Worm (Caenorhabditis elegans) whole organism, early embryonic: ENCODE measurements around the gene F43G6.10.
A peak's percentile ranks its signal among the peaks of the same experiment; 100 is the strongest.

ENCODE experiments used
- B0310.2 ChIP-seq: sonication (generic microtip); optimal IDR thresholded peaks from 2 replicates; lab custom pipeline; 2016; ENCODE audit warnings: mild to moderate bottlenecking, missing genetic modification characterization, missing compliant biosample characterization
- F13C5.2 ChIP-seq: sonication (generic microtip); optimal IDR thresholded peaks from 2 replicates; lab custom pipeline; 2017; ENCODE audit warnings: mild to moderate bottlenecking, missing genetic modification characterization, inconsistent platforms, missing compliant biosample characterization
- aly-1 ChIP-seq: sonication (generic microtip); optimal IDR thresholded peaks from 2 replicates; lab custom pipeline; 2016; ENCODE audit warnings: missing genetic modification characterization, missing compliant biosample characterization
- ama-1 ChIP-seq: fragments of 150-350 bp; optimal IDR thresholded peaks from 2 replicates; lab custom pipeline; 2014
- ceh-13 ChIP-seq: fragments of 200-800 bp; sonication (Bioruptor generic); optimal IDR thresholded peaks from 2 replicates; lab custom pipeline; 2018; ENCODE audit warnings: mild to moderate bottlenecking, missing genetic modification characterization, missing compliant biosample characterization
- ceh-36 ChIP-seq: sonication (generic microtip); optimal IDR thresholded peaks from 2 replicates; lab custom pipeline; 2016; ENCODE audit warnings: missing genetic modification characterization, inconsistent platforms, missing compliant biosample characterization
- ets-7 ChIP-seq: sonication (generic microtip); optimal IDR thresholded peaks from 2 replicates; lab custom pipeline; 2016; ENCODE audit warnings: missing genotype, missing genetic modification characterization, missing compliant biosample characterization
- flt-1 ChIP-seq: fragments of 200-800 bp; sonication (Bioruptor generic); IDR thresholded peaks from 2 replicates; pipeline ENCODE4 v1.3.6; 2022; ENCODE audit warnings: missing genetic modification characterization, missing compliant biosample characterization
- hmbx-1 ChIP-seq: sonication (generic microtip); optimal IDR thresholded peaks from 2 replicates; lab custom pipeline; 2016; ENCODE audit warnings: mild to moderate bottlenecking, missing genetic modification characterization, missing compliant biosample characterization
- hmg-4 ChIP-seq: fragments of 200-800 bp; sonication (Bioruptor generic); optimal IDR thresholded peaks from 2 replicates; lab custom pipeline; 2018; ENCODE audit warnings: mild to moderate bottlenecking, missing genetic modification characterization, missing compliant biosample characterization
- hnd-1 ChIP-seq: sonication (generic microtip); optimal IDR thresholded peaks from 2 replicates; lab custom pipeline; 2016; ENCODE audit warnings: missing genetic modification characterization, missing compliant biosample characterization
- pes-1 ChIP-seq: fragments of 200-800 bp; sonication (Bioruptor generic); IDR thresholded peaks from 2 replicates; pipeline ENCODE4 v1.3.6; 2022; ENCODE audit warnings: missing genetic modification reagents, missing genetic modification characterization, missing compliant biosample characterization
- scrt-1 ChIP-seq: fragments of 200-800 bp; sonication (Bioruptor generic); IDR thresholded peaks from 2 replicates; pipeline ENCODE4 v1.3.6; 2022; ENCODE audit warnings: missing genetic modification characterization, missing compliant biosample characterization
- sea-1 ChIP-seq: fragments of 200-800 bp; sonication (Bioruptor generic); conservative IDR thresholded peaks from 2 replicates; pipeline ENCODE4 v1.3.6; 2022; ENCODE audit warnings: missing genetic modification characterization, missing compliant biosample characterization
- tbx-11 ChIP-seq: fragments of 200-800 bp; sonication (Bioruptor generic); IDR thresholded peaks from 2 replicates; pipeline ENCODE4 v1.3.6; 2022; ENCODE audit warnings: missing genetic modification characterization, missing compliant biosample characterization
- tbx-37 ChIP-seq: fragments of 200-800 bp; sonication (Bioruptor generic); conservative IDR thresholded peaks from 2 replicates; pipeline ENCODE4 v1.3.6; 2022; ENCODE audit warnings: missing genetic modification reagents, missing genetic modification characterization, missing compliant biosample characterization
- tra-4 ChIP-seq: sonication (generic microtip); optimal IDR thresholded peaks from 2 replicates; lab custom pipeline; 2017; ENCODE audit warnings: missing genetic modification characterization, missing compliant biosample characterization

The F43G6.10 gene

ce11 chrII:11810436-11810835 lies 1.3 kb downstream of the F43G6.10 start, which contains the start of gene F43G6.7:
Gene F43G6.7 (plus strand): TSS chrII:11810790.
- TF ChIP-seq ceh-36 (no peak), ama-1 (lab: Kevin White, UChicago) (no peak), aly-1 (no peak), B0310.2 (tag; lab: Kevin White, UChicago) (no peak), sea-1 (GFP tag; lab: Robert Waterston, UW) (no peak), F13C5.2 (tag; lab: Kevin White, UChicago) (no peak), ceh-13 (GFP tag; lab: Kevin White, UChicago) (no peak), ets-7 (no peak), tra-4 (no peak), hnd-1 (tag; lab: Kevin White, UChicago) (no peak), flt-1 (no peak), hmbx-1 (tag; lab: Kevin White, UChicago) (no peak), tbx-37 (GFP tag; lab: Robert Waterston, UW) (no peak), hmg-4 (GFP tag; lab: Kevin White, UChicago) (no peak)

ce11 chrII:11811241-11811640 lies 2.1 kb downstream of the F43G6.10 start:
- TF ChIP-seq hmbx-1 (tag; lab: Kevin White, UChicago), result no peak
- TF ChIP-seq tbx-37 (GFP tag; lab: Robert Waterston, UW), result no peak
- TF ChIP-seq ceh-13 (GFP tag; lab: Kevin White, UChicago), result no peak
- TF ChIP-seq hnd-1 (tag; lab: Kevin White, UChicago), result no peak
- TF ChIP-seq tbx-11, result no peak
- TF ChIP-seq flt-1, result no peak
- no peak for TF ChIP-seq F13C5.2 (tag; lab: Kevin White, UChicago)
- no peak for TF ChIP-seq aly-1
- TF ChIP-seq ceh-36, result no peak
- no peak for TF ChIP-seq hmg-4 (GFP tag; lab: Kevin White, UChicago)
- no peak for TF ChIP-seq ama-1 (lab: Kevin White, UChicago)
- no peak for TF ChIP-seq pes-1 (GFP tag; lab: Robert Waterston, UW)

ce11 chrII:11813895-11814369 lies 4.8 kb downstream of the F43G6.10 start, which contains the start of gene F43G6.8:
Gene F43G6.8 (minus strand): TSS chrII:11814092.
- no peak for TF ChIP-seq ceh-13 (GFP tag; lab: Kevin White, UChicago)
- TF ChIP-seq aly-1, result no peak
- peak; percentile 37 for TF ChIP-seq hmg-4 (GFP tag; lab: Kevin White, UChicago)

- no peak for TF ChIP-seq B0310.2 (tag; lab: Kevin White, UChicago)
- no peak for TF ChIP-seq tbx-37 (GFP tag; lab: Robert Waterston, UW)
- TF ChIP-seq sea-1 (GFP tag; lab: Robert Waterston, UW), result no peak
- TF ChIP-seq hmbx-1 (tag; lab: Kevin White, UChicago), result no peak
- TF ChIP-seq ets-7, result no peak
- no peak for TF ChIP-seq pes-1 (GFP tag; lab: Robert Waterston, UW)
- no peak for TF ChIP-seq hnd-1 (tag; lab: Kevin White, UChicago)
- no peak for TF ChIP-seq tbx-11
- no peak for TF ChIP-seq tra-4
- TF ChIP-seq ceh-13 (GFP tag; lab: Kevin White, UChicago), result no peak
- no peak for TF ChIP-seq ceh-36
Observed at ce11 chrII:11816014-11816413, 6.9 kb downstream of the F43G6.10 start.

ce11 chrII:11816475-11816874 lies 7.3 kb downstream of the F43G6.10 start, which contains the start of gene pap-3:
Gene pap-3 (minus strand): TSS chrII:11816575.
- TF ChIP-seq hmg-4 (GFP tag; lab: Kevin White, UChicago) (no peak), aly-1 (no peak), pes-1 (GFP tag; lab: Robert Waterston, UW) (no peak), tbx-11 (no peak), flt-1 (no peak), ceh-13 (GFP tag; lab: Kevin White, UChicago) (no peak), hnd-1 (tag; lab: Kevin White, UChicago) (no peak), ets-7 (no peak), ceh-36 (no peak), sea-1 (GFP tag; lab: Robert Waterston, UW) (no peak), tra-4 (no peak), ama-1 (lab: Kevin White, UChicago) (no peak), tbx-37 (GFP tag; lab: Robert Waterston, UW) (no peak), B0310.2 (tag; lab: Kevin White, UChicago) (no peak), F13C5.2 (tag; lab: Kevin White, UChicago) (no peak), scrt-1 (GFP tag; lab: Robert Waterston, UW) (no peak)

- TF ChIP-seq tra-4 (no peak), F13C5.2 (tag; lab: Kevin White, UChicago) (no peak), ceh-13 (GFP tag; lab: Kevin White, UChicago) (no peak), ets-7 (no peak), B0310.2 (tag; lab: Kevin White, UChicago) (no peak), ceh-36 (no peak), hnd-1 (tag; lab: Kevin White, UChicago) (no peak), sea-1 (GFP tag; lab: Robert Waterston, UW) (no peak), hmg-4 (GFP tag; lab: Kevin White, UChicago) (no peak), hmbx-1 (tag; lab: Kevin White, UChicago) (no peak)
Observed at ce11 chrII:11819824-11820223, 10.7 kb downstream of the F43G6.10 start, which contains the start of gene Y6D1A.2. Gene Y6D1A.2 (minus strand): TSS chrII:11819924.

ce11 chrII:11823566-11824308 lies 14.6 kb downstream of the F43G6.10 start, which contains the start of gene Y6D1A.1:
Gene Y6D1A.1 (minus strand): TSS chrII:11823616.
- no peak for TF ChIP-seq sea-1 (GFP tag; lab: Robert Waterston, UW)
- no peak for TF ChIP-seq ama-1 (lab: Kevin White, UChicago)
- no peak for TF ChIP-seq hnd-1 (tag; lab: Kevin White, UChicago)
- no peak for TF ChIP-seq tra-4
- TF ChIP-seq scrt-1 (GFP tag; lab: Robert Waterston, UW), result no peak
- no peak for TF ChIP-seq hmg-4 (GFP tag; lab: Kevin White, UChicago)
- TF ChIP-seq B0310.2 (tag; lab: Kevin White, UChicago), result no peak
- TF ChIP-seq flt-1, result no peak
- no peak for TF ChIP-seq tbx-11
- TF ChIP-seq aly-1, result no peak
